Fruit fly (Drosophila melanogaster) Kc167 (cell line): ENCODE measurements around the gene Dscam4.

ENCODE experiments used
- Myc ChIP-seq: fragments of >200 bp; optimal IDR thresholded peaks from 2 replicates; lab custom pipeline; 2017; ENCODE audit warnings: missing external identifiers
- Sin3A ChIP-seq: fragments of >200 bp; optimal IDR thresholded peaks from 2 replicates; lab custom pipeline; 2018; ENCODE audit warnings: missing external identifiers
- h ChIP-seq: fragments of >200 bp; optimal IDR thresholded peaks from 3 replicates; lab custom pipeline; 2018; ENCODE audit warnings: missing external identifiers
- insv ChIP-seq: fragments of >200 bp; optimal IDR thresholded peaks from 3 replicates; lab custom pipeline; 2018; ENCODE audit warnings: missing external identifiers
- psq ChIP-seq: fragments of >200 bp; optimal IDR thresholded peaks from 2 replicates; lab custom pipeline; 2017; ENCODE audit warnings: missing external identifiers
- ttk ChIP-seq: sonication (Bioruptor generic); optimal IDR thresholded peaks from 2 replicates; lab custom pipeline; 2017; ENCODE audit warnings: missing external identifiers

- TF ChIP-seq Sin3A (lab: Kevin White, UChicago) (no peak), h (lab: Kevin White, UChicago) (no peak), insv (lab: Kevin White, UChicago) (no peak), psq (lab: Kevin White, UChicago) (no peak), Myc (lab: Kevin White, UChicago) (no peak), ttk (lab: Kevin White, UChicago) (no peak)
Observed at dm6 chr3L:8320105-8320813, 81.8 kb downstream of the Dscam4 start, which contains the start of gene CG13670.
